Fruit fly (Drosophila melanogaster): ENCODE results near the gene CG33003.
A peak's percentile ranks its signal among the peaks of the same experiment; 100 is the strongest.

CG33003 gene

DNA sequence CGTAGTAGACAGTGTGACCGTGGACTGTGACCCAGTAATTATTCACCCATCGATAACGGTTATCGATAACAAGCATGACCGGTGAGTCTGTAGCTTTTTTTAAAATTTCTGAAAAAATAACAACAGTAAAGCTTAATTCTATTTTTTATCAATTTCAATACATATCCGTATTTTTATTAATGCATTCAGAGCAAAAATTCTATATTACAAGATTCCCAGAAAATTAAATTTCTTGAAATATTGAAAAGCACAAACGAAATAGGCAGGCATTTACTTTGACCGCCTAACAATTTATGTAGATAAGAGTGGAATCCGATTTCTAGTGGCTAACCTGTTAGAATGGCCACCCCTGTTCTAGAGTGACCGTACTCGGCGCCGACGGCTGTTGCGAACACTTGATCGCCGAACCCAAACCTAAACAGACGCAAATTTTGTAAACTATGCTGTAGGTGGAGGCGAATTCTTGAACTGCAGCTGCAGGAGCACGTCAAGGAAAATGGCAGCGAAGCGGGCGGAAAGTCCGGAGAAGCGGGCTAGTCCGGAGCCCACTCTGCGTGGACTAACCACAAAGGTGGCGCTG is 6.8 kb upstream of the CG33003 start, which contains the start of gene CG3652 (continued):
- no peak for TF ChIP-seq CG7987 (GFP tag; optimal IDR thresholded peaks at IDR 0.05)
- TF ChIP-seq hkb (optimal IDR thresholded peaks at IDR 0.05): peak; percentile 20
- TF ChIP-seq hkb (GFP tag; IDR thresholded peaks at IDR 0.05): no peak
- no peak for TF ChIP-seq CG3847 (GFP tag; IDR thresholded peaks at IDR 0.05)
- TF ChIP-seq bbx (GFP tag; IDR thresholded peaks at IDR 0.05; ENCODE audit: partially characterized antibody): 0 out of 2 replicates have a peak, but pooled peaks have one; percentile 14
- peak; percentile 53 for TF ChIP-seq CG30020 (tag; optimal IDR thresholded peaks at IDR 0.05)
- peak; percentile 14 for TF ChIP-seq Bteb2 (GFP tag; optimal IDR thresholded peaks at IDR 0.05)
- no peak for TF ChIP-seq CG8765 (GFP tag; IDR thresholded peaks at IDR 0.05)
- TF ChIP-seq slbo (GFP tag; IDR thresholded peaks at IDR 0.05): peak; percentile 43; the same call in 1 of the 2 replicates
- peak; percentile 30; the same call in 1 of the 2 replicates for TF ChIP-seq CG9932 (GFP tag; IDR thresholded peaks at IDR 0.05)
- TF ChIP-seq D19B (GFP tag; optimal IDR thresholded peaks at IDR 0.05): no peak
- no peak for TF ChIP-seq Mes4 (GFP tag; optimal IDR thresholded peaks at IDR 0.05)
- peak; percentile 34 for TF ChIP-seq pnt (GFP tag; optimal IDR thresholded peaks at IDR 0.05)
- no peak for TF ChIP-seq p53 (GFP tag; optimal IDR thresholded peaks at IDR 0.05)
- peak; percentile 48 for TF ChIP-seq CG12391 (tag; optimal IDR thresholded peaks at IDR 0.05)
- peak; percentile 19 for TF ChIP-seq CG9609 (GFP tag; optimal IDR thresholded peaks at IDR 0.05)
- no peak for TF ChIP-seq hth (optimal IDR thresholded peaks at IDR 0.05)
- no peak for TF ChIP-seq crol (GFP tag; IDR thresholded peaks at IDR 0.05)
- peak; percentile 72 for TF ChIP-seq E2f2 (GFP tag; IDR thresholded peaks at IDR 0.05)
- TF ChIP-seq Dfd (GFP tag; optimal IDR thresholded peaks at IDR 0.05): no peak
- TF ChIP-seq Hr51 (GFP tag; optimal IDR thresholded peaks at IDR 0.05): no peak
- TF ChIP-seq CG8388 (GFP tag; optimal IDR thresholded peaks at IDR 0.05): no peak
- TF ChIP-seq dmrt11E (tag; optimal IDR thresholded peaks at IDR 0.05): peak; percentile 23
- TF ChIP-seq Ets65A (GFP tag): peak; percentile 43
- TF ChIP-seq Hey (tag; optimal IDR thresholded peaks at IDR 0.05): no peak
- no peak for TF ChIP-seq CG2875 (GFP tag; optimal IDR thresholded peaks at IDR 0.05)
- TF ChIP-seq Bdp1 (GFP tag; optimal IDR thresholded peaks at IDR 0.05): no peak
- TF ChIP-seq CG10147 (GFP tag; optimal IDR thresholded peaks at IDR 0.05): no peak
- peak; percentile 78 for TF ChIP-seq CG9797 (GFP tag; optimal IDR thresholded peaks at IDR 0.05)
- TF ChIP-seq Hr39 (optimal IDR thresholded peaks at IDR 0.05): no peak
- no peak for TF ChIP-seq gce (GFP tag; IDR thresholded peaks at IDR 0.05)
- TF ChIP-seq CG5953 (GFP tag; IDR thresholded peaks at IDR 0.05): no peak
- no peak for TF ChIP-seq schlank (tag; optimal IDR thresholded peaks at IDR 0.05)
- TF ChIP-seq CG32767 (GFP tag; IDR thresholded peaks at IDR 0.05): no peak
- no peak for TF ChIP-seq CG7372 (GFP tag; IDR thresholded peaks at IDR 0.05)
- TF ChIP-seq wor (GFP tag; IDR thresholded peaks at IDR 0.05): no peak
- TF ChIP-seq NFAT (GFP tag; IDR thresholded peaks at IDR 0.05): no peak
- TF ChIP-seq C15 (GFP tag; IDR thresholded peaks at IDR 0.05): no peak
- no peak for TF ChIP-seq CG10462 (GFP tag; optimal IDR thresholded peaks at IDR 0.05)
- TF ChIP-seq bab2 (GFP tag; optimal IDR thresholded peaks at IDR 0.05): peak; percentile 23
- TF ChIP-seq Med (GFP tag): peak; percentile 33
- TF ChIP-seq Mrtf (GFP tag; IDR thresholded peaks at IDR 0.05): no peak
- peak; percentile 5 for TF ChIP-seq Meics (GFP tag; optimal IDR thresholded peaks at IDR 0.05)
- TF ChIP-seq CG43689 (GFP tag; IDR thresholded peaks at IDR 0.05): no peak
- TF ChIP-seq lola (GFP tag; optimal IDR thresholded peaks at IDR 0.05): peak in 1 of 3 experiments; percentile 29
- TF ChIP-seq grn (GFP tag; optimal IDR thresholded peaks at IDR 0.05): no peak
- TF ChIP-seq Dll (GFP tag; IDR thresholded peaks at IDR 0.05; ENCODE audit: partially characterized antibody): peak; percentile 62; the same call in 3 of the 4 replicates
- peak; percentile 60 for TF ChIP-seq CG16813 (GFP tag; IDR thresholded peaks at IDR 0.05; ENCODE audit: partially characterized antibody)
- TF ChIP-seq trem (tag; optimal IDR thresholded peaks at IDR 0.05): peak; percentile 61
- TF ChIP-seq CG4617 (GFP tag; optimal IDR thresholded peaks at IDR 0.05; ENCODE audit: borderline replicate concordance): peak; percentile 67
- TF ChIP-seq maf-S (GFP tag; optimal IDR thresholded peaks at IDR 0.05): peak; percentile 20
- TF ChIP-seq lab (GFP tag; optimal IDR thresholded peaks at IDR 0.05): no peak
